Worm (Caenorhabditis elegans) whole organism, L1 larva: ENCODE measurements around the gene pei-2.

Source experiments
- C04F5.9 ChIP-seq: sonication (generic microtip); optimal IDR thresholded peaks from 2 replicates; lab custom pipeline; 2016; ENCODE audit warnings: missing genetic modification characterization, missing compliant biosample characterization
- C16A3.4 ChIP-seq: fragments of 150-350 bp; optimal IDR thresholded peaks from 2 replicates; lab custom pipeline; 2014; ENCODE audit warnings: missing biosample characterization, missing genetic modification characterization
- C34B4.2 ChIP-seq: sonication (generic microtip); optimal IDR thresholded peaks from 2 replicates; lab custom pipeline; 2017; ENCODE audit warnings: mild to moderate bottlenecking, missing genetic modification characterization, missing compliant biosample characterization
- F16B12.6 ChIP-seq: fragments of 150-350 bp; optimal IDR thresholded peaks from 2 replicates; lab custom pipeline; 2014; ENCODE audit warnings: missing biosample characterization, missing genetic modification characterization
- aly-2 ChIP-seq: fragments of 150-350 bp; optimal IDR thresholded peaks from 2 replicates; lab custom pipeline; 2014; ENCODE audit warnings: missing biosample characterization, missing genetic modification characterization
- blmp-1 ChIP-seq: fragments of 150-350 bp; optimal IDR thresholded peaks from 2 replicates; lab custom pipeline; 2014; ENCODE audit warnings: missing biosample characterization, missing genetic modification characterization
- ceh-8 ChIP-seq: fragments of 200-800 bp; sonication (Bioruptor generic); optimal IDR thresholded peaks from 2 replicates; lab custom pipeline; 2018; ENCODE audit warnings: mild to moderate bottlenecking, missing genetic modification characterization, moderate library complexity, missing compliant biosample characterization
- ceh-82 ChIP-seq, 3 experiments: fragments of 150-350 bp in 1 of 3; sonication (generic microtip) in 2 of 3; optimal IDR thresholded peaks; 2 replicates each; lab custom pipeline; 2014 to 2017; ENCODE audit warnings: missing biosample characterization in 3 of 3, missing genetic modification characterization in 3 of 3
- dpl-1 ChIP-seq, 3 experiments: fragments of 150-350 bp in 2 of 3; sonication (generic microtip) in 1 of 3; optimal IDR thresholded peaks; 2 replicates each; lab custom pipeline; 2014 to 2017; ENCODE audit warnings: missing biosample characterization in 3 of 3, missing genetic modification characterization in 3 of 3, missing genetic modification reagents in 3 of 3
- egl-13 ChIP-seq: sonication (generic microtip); optimal IDR thresholded peaks from 2 replicates; lab custom pipeline; 2016; ENCODE audit warnings: missing genotype, missing genetic modification reagents, missing genetic modification characterization, missing compliant biosample characterization
- elt-2 ChIP-seq: sonication (generic microtip); optimal IDR thresholded peaks from 2 replicates; lab custom pipeline; 2016; ENCODE audit warnings: missing genetic modification characterization, mild to moderate bottlenecking, inconsistent platforms, missing compliant biosample characterization, missing genetic modification reagents
- elt-3 ChIP-seq, 6 experiments: fragments of 150-350 bp in 1 of 6; sonication (generic microtip); optimal IDR thresholded peaks; 2 replicates each; lab custom pipeline; 2017 to 2018; ENCODE audit warnings: missing biosample characterization in 6 of 6, missing genetic modification characterization in 6 of 6, inconsistent platforms in 1 of 6
- ets-5 ChIP-seq: fragments of 200-800 bp; sonication (Bioruptor generic); IDR thresholded peaks from 2 replicates; pipeline ENCODE4 v1.3.6; 2022; ENCODE audit warnings: missing genetic modification characterization, missing compliant biosample characterization
- fkh-10 ChIP-seq: sonication (generic microtip); optimal IDR thresholded peaks from 2 replicates; lab custom pipeline; 2017; ENCODE audit warnings: missing biosample characterization, missing genetic modification reagents, missing genetic modification characterization
- fkh-4 ChIP-seq: sonication (generic microtip); optimal IDR thresholded peaks from 2 replicates; lab custom pipeline; 2016; ENCODE audit warnings: missing compliant biosample characterization, missing genetic modification characterization, borderline replicate concordance
- fkh-8 ChIP-seq: sonication (generic microtip); optimal IDR thresholded peaks from 2 replicates; lab custom pipeline; 2016; ENCODE audit warnings: mild to moderate bottlenecking, missing genetic modification characterization, missing compliant biosample characterization
- grh-1 ChIP-seq: fragments of 200-800 bp; sonication (Bioruptor generic); IDR thresholded peaks from 2 replicates; pipeline ENCODE4 v1.3.6; 2022; ENCODE audit warnings: missing genetic modification reagents, missing genetic modification characterization, missing compliant biosample characterization
- hlh-4 ChIP-seq: sonication (generic microtip); optimal IDR thresholded peaks from 2 replicates; lab custom pipeline; 2016; ENCODE audit warnings: mild to moderate bottlenecking, missing genetic modification characterization, missing compliant biosample characterization
- hpl-2 ChIP-seq: fragments of 150-350 bp; optimal IDR thresholded peaks from 2 replicates; lab custom pipeline; 2014; ENCODE audit warnings: missing biosample characterization, missing genetic modification reagents, missing genetic modification characterization
- irx-1 ChIP-seq: sonication (generic microtip); optimal IDR thresholded peaks from 2 replicates; lab custom pipeline; 2016; ENCODE audit warnings: missing genetic modification characterization, missing compliant biosample characterization
- jun-1 ChIP-seq: fragments of 150-350 bp; optimal IDR thresholded peaks from 2 replicates; lab custom pipeline; 2014; ENCODE audit warnings: missing biosample characterization, missing genetic modification reagents, missing genetic modification characterization
- lin-14 ChIP-seq: fragments of 200-800 bp; sonication (Bioruptor generic); optimal IDR thresholded peaks from 2 replicates; lab custom pipeline; 2018; ENCODE audit warnings: mild to moderate bottlenecking, missing genetic modification characterization, moderate library complexity, missing compliant biosample characterization
- lin-35 ChIP-seq, 2 experiments: fragments of 150-350 bp; optimal IDR thresholded peaks; 2 replicates each; lab custom pipeline; 2014; ENCODE audit warnings: missing biosample characterization in 2 of 2, missing genetic modification characterization in 2 of 2, missing genetic modification reagents in 2 of 2
- lin-39 ChIP-seq: fragments of 150-350 bp; optimal IDR thresholded peaks from 2 replicates; lab custom pipeline; 2014; ENCODE audit warnings: missing biosample characterization, missing genetic modification reagents, missing genetic modification characterization
- lir-3 ChIP-seq: sonication (generic microtip); optimal IDR thresholded peaks from 2 replicates; lab custom pipeline; 2016; ENCODE audit warnings: mild to moderate bottlenecking, missing genetic modification characterization, moderate library complexity, missing compliant biosample characterization; ENCODE audit not compliant: poor library complexity
- mab-9 ChIP-seq: fragments of 200-800 bp; sonication (Bioruptor generic); IDR thresholded peaks from 2 replicates; pipeline ENCODE4 v1.3.6; 2022; ENCODE audit warnings: missing genetic modification reagents, missing genetic modification characterization, missing compliant biosample characterization
- mdl-1 ChIP-seq, 2 experiments: fragments of 150-350 bp; optimal IDR thresholded peaks; 2 replicates each; lab custom pipeline; 2014 to 2017; ENCODE audit warnings: missing biosample characterization in 2 of 2, missing genetic modification characterization in 2 of 2, inconsistent platforms in 1 of 2
- mef-2 ChIP-seq: fragments of 150-350 bp; optimal IDR thresholded peaks from 2 replicates; lab custom pipeline; 2014; ENCODE audit warnings: missing biosample characterization, missing genetic modification characterization
- nhr-11 ChIP-seq: fragments of 150-350 bp; optimal IDR thresholded peaks from 2 replicates; lab custom pipeline; 2014; ENCODE audit warnings: missing biosample characterization, missing genetic modification characterization
- nhr-12 ChIP-seq: sonication (generic microtip); optimal IDR thresholded peaks from 2 replicates; lab custom pipeline; 2017; ENCODE audit warnings: missing biosample characterization, missing genetic modification characterization
- nhr-20 ChIP-seq: sonication (generic microtip); optimal IDR thresholded peaks from 2 replicates; lab custom pipeline; 2016; ENCODE audit warnings: mild to moderate bottlenecking, missing genetic modification characterization, missing compliant biosample characterization
- nhr-237 ChIP-seq: fragments of 150-350 bp; optimal IDR thresholded peaks from 2 replicates; lab custom pipeline; 2014; ENCODE audit warnings: missing biosample characterization, missing genetic modification characterization
- nhr-28 ChIP-seq: fragments of 150-350 bp; optimal IDR thresholded peaks from 2 replicates; lab custom pipeline; 2014; ENCODE audit warnings: missing biosample characterization, missing genetic modification characterization
- nhr-85 ChIP-seq: sonication (generic microtip); peaks from one replicate; lab custom pipeline; 2016; ENCODE audit warnings: missing genetic modification characterization, inconsistent platforms, missing compliant biosample characterization
- nhr-90 ChIP-seq: sonication (generic microtip); optimal IDR thresholded peaks from 2 replicates; lab custom pipeline; 2016; ENCODE audit warnings: mild to moderate bottlenecking, missing genetic modification characterization, missing compliant biosample characterization; ENCODE audit not compliant: poor library complexity
- pax-3 ChIP-seq: fragments of 200-800 bp; sonication (Bioruptor generic); optimal IDR thresholded peaks from 2 replicates; lab custom pipeline; 2018; ENCODE audit warnings: mild to moderate bottlenecking, missing genetic modification characterization, moderate library complexity, missing compliant biosample characterization
- pqm-1 ChIP-seq: sonication (generic microtip); optimal IDR thresholded peaks from 3 replicates; lab custom pipeline; 2017; ENCODE audit warnings: missing biosample characterization, missing genetic modification characterization
- rnt-1 ChIP-seq: sonication (generic microtip); optimal IDR thresholded peaks from 2 replicates; lab custom pipeline; 2016; ENCODE audit warnings: mild to moderate bottlenecking, missing genetic modification characterization, moderate library complexity, missing compliant biosample characterization
- skn-1 ChIP-seq: fragments of 150-350 bp; optimal IDR thresholded peaks from 2 replicates; lab custom pipeline; 2014; ENCODE audit warnings: missing biosample characterization, missing genetic modification characterization
- snpc-4 ChIP-seq: fragments of 150-350 bp; optimal IDR thresholded peaks from 2 replicates; lab custom pipeline; 2014; ENCODE audit warnings: missing biosample characterization, missing genetic modification characterization
- snu-23 ChIP-seq: sonication (generic microtip); optimal IDR thresholded peaks from 2 replicates; lab custom pipeline; 2016; ENCODE audit warnings: missing genetic modification characterization, missing compliant biosample characterization
- sox-4 ChIP-seq: sonication (generic microtip); optimal IDR thresholded peaks from 2 replicates; lab custom pipeline; 2016; ENCODE audit warnings: missing genetic modification characterization, missing compliant biosample characterization
- sptf-1 ChIP-seq: fragments of 150-350 bp; optimal IDR thresholded peaks from 2 replicates; lab custom pipeline; 2014; ENCODE audit warnings: missing biosample characterization, missing genetic modification characterization
- tbx-2 ChIP-seq: sonication (generic microtip); optimal IDR thresholded peaks from 2 replicates; lab custom pipeline; 2016; ENCODE audit warnings: missing genetic modification characterization, missing compliant biosample characterization
- tlp-1 ChIP-seq: fragments of 150-350 bp; optimal IDR thresholded peaks from 2 replicates; lab custom pipeline; 2014; ENCODE audit warnings: missing biosample characterization, missing genetic modification characterization
- unc-130 ChIP-seq: fragments of 150-350 bp; optimal IDR thresholded peaks from 2 replicates; lab custom pipeline; 2017; ENCODE audit warnings: missing biosample characterization, missing genetic modification characterization, inconsistent platforms
- unc-30 ChIP-seq: sonication (generic microtip); optimal IDR thresholded peaks from 2 replicates; lab custom pipeline; 2017; ENCODE audit warnings: missing biosample characterization, missing genetic modification characterization
- unc-98 ChIP-seq: fragments of 200-800 bp; sonication (Bioruptor generic); IDR thresholded peaks from 2 replicates; pipeline ENCODE4 v1.3.6; 2022; ENCODE audit warnings: missing genetic modification characterization, missing compliant biosample characterization
- vab-15 ChIP-seq: sonication (generic microtip); optimal IDR thresholded peaks from 2 replicates; lab custom pipeline; 2017; ENCODE audit warnings: missing genotype, mild to moderate bottlenecking, missing genetic modification characterization, missing compliant biosample characterization
- xbp-1 ChIP-seq: sonication (generic microtip); optimal IDR thresholded peaks from 2 replicates; lab custom pipeline; 2016; ENCODE audit warnings: missing genetic modification characterization, missing compliant biosample characterization
- zag-1 ChIP-seq: fragments of 150-350 bp; optimal IDR thresholded peaks from 2 replicates; lab custom pipeline; 2014; ENCODE audit warnings: missing biosample characterization, missing genetic modification characterization
- zip-4 ChIP-seq: fragments of 200-800 bp; sonication (Bioruptor generic); optimal IDR thresholded peaks from 2 replicates; lab custom pipeline; 2018; ENCODE audit warnings: mild to moderate bottlenecking, missing genetic modification characterization, moderate library complexity, missing compliant biosample characterization
- ztf-11 ChIP-seq, 2 experiments: sonication (generic microtip); optimal IDR thresholded peaks; 2 replicates each; lab custom pipeline; 2016 to 2017; ENCODE audit warnings: missing genetic modification characterization in 2 of 2, missing biosample characterization in 1 of 2, missing compliant biosample characterization in 1 of 2
- ztf-4 ChIP-seq: fragments of 150-350 bp; optimal IDR thresholded peaks from 2 replicates; lab custom pipeline; 2014; ENCODE audit warnings: missing biosample characterization, missing genetic modification characterization

pei-2 gene

ce11 chrV:975184-975583 lies 48.1 kb downstream of the pei-2 start (continued):
- TF ChIP-seq lin-35 (GFP tag; optimal IDR thresholded peaks at IDR 0.05; lab: Kevin White, UChicago) (peak in 1 of 2 experiments; percentile 61), lin-39 (no peak), fkh-8 (tag; lab: Kevin White, UChicago) (peak; percentile 42), mef-2 (tag; lab: Kevin White, UChicago) (no peak), lin-14 (peak; percentile 98), fkh-10 (peak; percentile 2), unc-130 (tag; lab: Kevin White, UChicago) (no peak), nhr-237 (tag; lab: Kevin White, UChicago) (no peak), tbx-2 (tag; lab: Kevin White, UChicago) (peak; percentile 43), blmp-1 (tag; lab: Kevin White, UChicago) (peak; percentile 17), C04F5.9 (no peak), tlp-1 (tag; lab: Kevin White, UChicago) (no peak), unc-30 (tag; lab: Kevin White, UChicago) (no peak), snpc-4 (tag; lab: Kevin White, UChicago) (no peak), ztf-4 (tag; lab: Kevin White, UChicago) (peak; percentile 15), irx-1 (tag; lab: Kevin White, UChicago) (no peak), ceh-8 (GFP tag; lab: Kevin White, UChicago) (no peak), hlh-4 (no peak), nhr-90 (tag; lab: Kevin White, UChicago) (no peak), mdl-1 (tag; optimal IDR thresholded peaks at IDR 0.05; lab: Kevin White, UChicago) (peak in 1 of 2 experiments; percentile 16), pax-3 (no peak), nhr-11 (tag; lab: Kevin White, UChicago) (no peak), egl-13 (tag; lab: Kevin White, UChicago) (peak; percentile 61), grh-1 (GFP tag; lab: Robert Waterston, UW) (0 out of 2 replicates have a peak, but pooled peaks have one; percentile 19), aly-2 (tag; lab: Kevin White, UChicago) (no peak), dpl-1 (GFP tag; optimal IDR thresholded peaks at IDR 0.05; lab: Kevin White, UChicago) (no peak), zip-4 (GFP tag; lab: Kevin White, UChicago) (no peak), pqm-1 (tag; lab: Kevin White, UChicago) (no peak), nhr-20 (no peak), ets-5 (no peak), snu-23 (GFP tag; lab: Kevin White, UChicago) (peak; percentile 72), hpl-2 (GFP tag; lab: Kevin White, UChicago) (no peak), vab-15 (tag; lab: Kevin White, UChicago) (no peak), sox-4 (tag; lab: Kevin White, UChicago) (no peak), elt-3 (tag; optimal IDR thresholded peaks at IDR 0.05; lab: Kevin White, UChicago) (peak in 1 of 6 experiments; percentile 10), lir-3 (no peak), fkh-4 (tag; lab: Kevin White, UChicago) (no peak), nhr-12 (no peak), C16A3.4 (tag; lab: Kevin White, UChicago) (no peak), ztf-11 (tag; optimal IDR thresholded peaks at IDR 0.05; lab: Kevin White, UChicago) (peak in 1 of 2 experiments; percentile 61), C34B4.2 (no peak), zag-1 (tag; lab: Kevin White, UChicago) (no peak), mab-9 (GFP tag; lab: Robert Waterston, UW) (no peak), rnt-1 (tag; lab: Kevin White, UChicago) (peak; percentile 27), jun-1 (tag; lab: Kevin White, UChicago) (peak; percentile 33), ceh-82 (tag; optimal IDR thresholded peaks at IDR 0.05; lab: Kevin White, UChicago) (peak in 2 of 3 experiments; percentile 34 to 66), xbp-1 (tag; lab: Kevin White, UChicago) (peak; percentile 29), skn-1 (peak; percentile 38), nhr-85 (tag; lab: Kevin White, UChicago) (no peak), sptf-1 (tag; lab: Kevin White, UChicago) (no peak), unc-98 (GFP tag; lab: Robert Waterston, UW) (no peak), F16B12.6 (tag; lab: Kevin White, UChicago) (no peak), nhr-28 (no peak), elt-2 (no peak)
